Worm (Caenorhabditis elegans) whole organism, L3 larva: ENCODE results near the gene C32D5.8.

ENCODE experiments used
- ZK546.5 ChIP-seq: sonication (generic microtip); optimal IDR thresholded peaks from 2 replicates; lab custom pipeline; 2017; ENCODE audit warnings: missing biosample characterization, missing genetic modification characterization
- ceh-9 ChIP-seq: sonication (generic microtip); optimal IDR thresholded peaks from 2 replicates; lab custom pipeline; 2018; ENCODE audit warnings: missing biosample characterization, missing genetic modification characterization
- elt-1 ChIP-seq: fragments of 150-350 bp; optimal IDR thresholded peaks from 2 replicates; lab custom pipeline; 2014; ENCODE audit warnings: missing biosample characterization, missing genetic modification characterization
- lin-15B ChIP-seq: fragments of 150-350 bp; optimal IDR thresholded peaks from 2 replicates; lab custom pipeline; 2014; ENCODE audit warnings: missing biosample characterization, missing genetic modification characterization
- mml-1 ChIP-seq: fragments of 150-350 bp; sonication (generic microtip); optimal IDR thresholded peaks from 3 replicates; lab custom pipeline; 2014; ENCODE audit warnings: missing biosample characterization, missing genetic modification characterization
- nhr-11 ChIP-seq: fragments of 150-350 bp; optimal IDR thresholded peaks from 2 replicates; lab custom pipeline; 2014; ENCODE audit warnings: missing biosample characterization, missing genetic modification characterization
- nhr-76 ChIP-seq: fragments of 150-350 bp; sonication (generic microtip); optimal IDR thresholded peaks from 5 replicates; lab custom pipeline; 2014; ENCODE audit warnings: missing biosample characterization, missing genetic modification characterization
- pha-4 ChIP-seq: fragments of 150-350 bp; optimal IDR thresholded peaks from 2 replicates; lab custom pipeline; 2014; ENCODE audit warnings: missing biosample characterization, missing genetic modification reagents, missing genetic modification characterization
- pqm-1 ChIP-seq: fragments of 150-350 bp; optimal IDR thresholded peaks from 2 replicates; lab custom pipeline; 2017; ENCODE audit warnings: missing biosample characterization, missing genetic modification characterization, inconsistent platforms
- snpc-4 ChIP-seq: fragments of 150-350 bp; optimal IDR thresholded peaks from 2 replicates; lab custom pipeline; 2014; ENCODE audit warnings: missing biosample characterization, missing genetic modification characterization
- unc-39 ChIP-seq: sonication (generic microtip); optimal IDR thresholded peaks from 4 replicates; lab custom pipeline; 2017; ENCODE audit warnings: missing biosample characterization, missing genetic modification characterization
- unc-62 ChIP-seq: fragments of 150-350 bp; sonication (generic microtip); optimal IDR thresholded peaks from 4 replicates; lab custom pipeline; 2014; ENCODE audit warnings: missing biosample characterization, missing genetic modification reagents, missing genetic modification characterization
- zag-1 ChIP-seq: fragments of 150-350 bp; optimal IDR thresholded peaks from 2 replicates; lab custom pipeline; 2014; ENCODE audit warnings: missing biosample characterization, missing genetic modification characterization

- no peak for TF ChIP-seq ceh-9 (tag; lab: Kevin White, UChicago)
- TF ChIP-seq pha-4 (tag; lab: Kevin White, UChicago) = no peak
- no peak for TF ChIP-seq elt-1 (tag; lab: Kevin White, UChicago)
- TF ChIP-seq unc-39 (tag; lab: Kevin White, UChicago) = no peak
- TF ChIP-seq lin-15B (tag; lab: Kevin White, UChicago) = no peak
- no peak for TF ChIP-seq nhr-11
- no peak for TF ChIP-seq snpc-4 (tag; lab: Kevin White, UChicago)
- TF ChIP-seq pqm-1 (tag; lab: Kevin White, UChicago) = no peak
- no peak for TF ChIP-seq nhr-76 (tag; lab: Kevin White, UChicago)
- TF ChIP-seq mml-1 (tag; lab: Kevin White, UChicago) = no peak
- TF ChIP-seq zag-1 (tag; lab: Kevin White, UChicago) = no peak
- no peak for TF ChIP-seq ZK546.5
- no peak for TF ChIP-seq unc-62 (GFP tag; lab: Kevin White, UChicago)
Measured at ce11 chrII:6342455-6342854, 3.3 kb downstream of the C32D5.8 start.
